Worm (Caenorhabditis elegans) whole organism, L3 larva: Measurements from ENCODE around the gene F14D2.11.

Experiments used
- ZK546.5 ChIP-seq: sonication (generic microtip); optimal IDR thresholded peaks from 2 replicates; lab custom pipeline; 2017; ENCODE audit warnings: missing biosample characterization, missing genetic modification characterization
- ceh-28 ChIP-seq: fragments of 150-350 bp; optimal IDR thresholded peaks from 2 replicates; lab custom pipeline; 2014; ENCODE audit warnings: missing biosample characterization, missing genetic modification reagents, missing genetic modification characterization
- ceh-82 ChIP-seq: fragments of 150-350 bp; optimal IDR thresholded peaks from 2 replicates; lab custom pipeline; 2014; ENCODE audit warnings: missing biosample characterization, missing genetic modification characterization
- egl-27 ChIP-seq: sonication (generic microtip); optimal IDR thresholded peaks from 4 replicates; lab custom pipeline; 2017; ENCODE audit warnings: missing biosample characterization, missing genetic modification reagents, missing genetic modification characterization
- fos-1 ChIP-seq: fragments of 150-350 bp; optimal IDR thresholded peaks from 2 replicates; lab custom pipeline; 2014; ENCODE audit warnings: missing biosample characterization, missing genetic modification characterization
- lin-39 ChIP-seq: fragments of 150-350 bp; optimal IDR thresholded peaks from 2 replicates; lab custom pipeline; 2018; ENCODE audit warnings: missing biosample characterization, missing genetic modification reagents, missing genetic modification characterization
- nfya-1 ChIP-seq: sonication (generic microtip); optimal IDR thresholded peaks from 2 replicates; lab custom pipeline; 2017; ENCODE audit warnings: missing genetic modification characterization, mild to moderate bottlenecking, missing compliant biosample characterization, antibody characterized with exemption, moderate library complexity; ENCODE audit not compliant: insufficient read depth
- nhr-11 ChIP-seq: fragments of 150-350 bp; optimal IDR thresholded peaks from 2 replicates; lab custom pipeline; 2014; ENCODE audit warnings: missing biosample characterization, missing genetic modification characterization
- nhr-237 ChIP-seq: fragments of 150-350 bp; optimal IDR thresholded peaks from 2 replicates; lab custom pipeline; 2014; ENCODE audit warnings: missing biosample characterization, missing genetic modification characterization
- nhr-28 ChIP-seq: fragments of 150-350 bp; optimal IDR thresholded peaks from 2 replicates; lab custom pipeline; 2014; ENCODE audit warnings: missing biosample characterization, missing genetic modification characterization
- zag-1 ChIP-seq: fragments of 150-350 bp; optimal IDR thresholded peaks from 2 replicates; lab custom pipeline; 2014; ENCODE audit warnings: missing biosample characterization, missing genetic modification characterization
- ztf-4 ChIP-seq: fragments of 150-350 bp; optimal IDR thresholded peaks from 2 replicates; lab custom pipeline; 2014; ENCODE audit warnings: missing biosample characterization, missing genetic modification characterization

DNA sequence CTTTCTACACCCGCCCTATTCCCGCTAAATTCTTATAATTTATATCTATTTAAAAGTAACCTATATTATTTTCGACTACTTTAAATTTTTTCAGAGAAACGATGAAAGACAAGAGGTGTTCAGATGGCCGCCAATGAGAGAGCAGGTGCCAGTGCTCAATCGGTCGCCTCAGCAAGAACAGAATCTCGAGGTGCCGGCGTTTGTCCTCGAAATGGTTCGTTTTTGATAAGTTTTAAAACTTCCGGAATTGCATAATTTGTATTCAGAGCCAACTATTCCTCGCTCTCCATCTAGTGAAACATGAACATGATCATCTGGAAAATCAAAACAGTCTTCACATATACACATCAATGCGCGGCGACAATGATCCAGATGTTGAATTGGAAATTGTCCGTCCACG is 29.1 kb upstream of the F14D2.11 start, which contains the start of gene bath-23:
- no peak for TF ChIP-seq nfya-1
- TF ChIP-seq ZK546.5 (tag; lab: Kevin White, UChicago): no peak
- TF ChIP-seq nhr-237 (tag; lab: Kevin White, UChicago): no peak
- no peak for TF ChIP-seq nhr-28 (tag; lab: Kevin White, UChicago)
- no peak for TF ChIP-seq lin-39 (tag; lab: Kevin White, UChicago)
- no peak for TF ChIP-seq ceh-28
- TF ChIP-seq nhr-11 (tag; lab: Kevin White, UChicago): no peak
- TF ChIP-seq egl-27: no peak
- no peak for TF ChIP-seq zag-1 (tag; lab: Kevin White, UChicago)
- TF ChIP-seq ceh-82 (tag; lab: Kevin White, UChicago): no peak
- no peak for TF ChIP-seq fos-1 (tag; lab: Kevin White, UChicago)
- TF ChIP-seq ztf-4 (tag; lab: Kevin White, UChicago): no peak
